Worm (Caenorhabditis elegans): ENCODE data around the gene H28G03.2.

- TF ChIP-seq drap-1 (GFP tag; optimal IDR thresholded peaks at IDR 0.05), result no peak
- TF ChIP-seq nhr-76 (tag; optimal IDR thresholded peaks at IDR 0.05), result no peak
- no peak for TF ChIP-seq nhr-12 (tag; optimal IDR thresholded peaks at IDR 0.05)
- no peak for TF ChIP-seq ztf-11 (tag; optimal IDR thresholded peaks at IDR 0.05)
- TF ChIP-seq unc-62 (GFP tag; optimal IDR thresholded peaks at IDR 0.05), result no peak
- TF ChIP-seq tbx-8 (GFP tag; optimal IDR thresholded peaks at IDR 0.05), result no peak
- no peak for TF ChIP-seq nhr-28 (tag; optimal IDR thresholded peaks at IDR 0.05)
- TF ChIP-seq M03D4.4 (tag; optimal IDR thresholded peaks at IDR 0.05), result no peak
- TF ChIP-seq mep-1 (tag; optimal IDR thresholded peaks at IDR 0.05), result no peak
- no peak for TF ChIP-seq zip-8 (tag; optimal IDR thresholded peaks at IDR 0.05)
Measured at ce11 chrX:5265356-5265755, 59.8 kb downstream of the H28G03.2 start.
